Worm (Caenorhabditis elegans): ENCODE results near the gene fut-8.

fut-8 gene

ce11 chrV:5963696-5964095, 26.6 kb downstream of the fut-8 start, which contains the start of gene pcm-1:
TSS of gene pcm-1 (minus strand) at chrV:5963882.
- no peak for TF ChIP-seq pat-9 (tag; optimal IDR thresholded peaks at IDR 0.05)
- peak; percentile 14 for TF ChIP-seq unc-42 (tag; optimal IDR thresholded peaks at IDR 0.05)
- peak; percentile 20 for TF ChIP-seq nfya-1 (tag; optimal IDR thresholded peaks at IDR 0.05)

- TF ChIP-seq pros-1 (tag; optimal IDR thresholded peaks at IDR 0.05) (no peak), unc-42 (tag; optimal IDR thresholded peaks at IDR 0.05) (peak; percentile 59)
Observed at ce11 chrV:5963092-5963491, 27.2 kb downstream of the fut-8 start.

DNA sequence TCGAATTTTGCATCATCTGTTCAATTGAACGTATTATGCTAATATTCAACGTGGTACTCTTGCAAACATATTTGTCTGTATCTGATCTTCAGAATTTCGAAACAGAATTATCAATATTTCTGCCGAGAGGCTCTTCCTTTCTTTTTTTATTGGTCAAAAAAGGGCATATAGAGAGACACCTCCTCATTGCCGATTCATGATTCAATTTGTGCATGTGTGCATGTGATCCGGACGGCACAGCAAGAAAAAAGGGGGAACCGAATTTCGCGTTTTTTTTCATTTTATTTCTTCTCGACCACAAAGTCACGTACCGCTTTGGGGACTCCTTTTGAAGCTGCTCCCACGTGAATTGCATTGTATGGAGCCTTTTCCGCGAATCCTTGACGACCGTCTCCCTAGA, 28.8 kb downstream of the fut-8 start, which contains the start of gene mcp-1:
TSS of gene mcp-1 (plus strand) at position 292 of the 400 bp plus-strand sequence.
- TF ChIP-seq syd-9 (tag; optimal IDR thresholded peaks at IDR 0.05) (no peak), nhr-11 (tag; optimal IDR thresholded peaks at IDR 0.05) (no peak), F13H6.1 (tag; optimal IDR thresholded peaks at IDR 0.05) (no peak), unc-42 (tag; optimal IDR thresholded peaks at IDR 0.05) (peak; percentile 85), tbx-2 (tag; optimal IDR thresholded peaks at IDR 0.05) (no peak)

ce11 chrV:5955627-5956026, 34.7 kb downstream of the fut-8 start:
- TF ChIP-seq unc-42 (tag; optimal IDR thresholded peaks at IDR 0.05), result peak; percentile 74
- TF ChIP-seq nhr-232 (tag; optimal IDR thresholded peaks at IDR 0.05), result no peak

ce11 chrV:5954747-5955146, 35.5 kb downstream of the fut-8 start, which contains the start of gene M03F8.6:
TSS of gene M03F8.6 (minus strand) at chrV:5954847.
- TF ChIP-seq syd-9 (tag; optimal IDR thresholded peaks at IDR 0.05) (no peak), pag-3 (tag; optimal IDR thresholded peaks at IDR 0.05; ENCODE audit: borderline replicate concordance) (no peak), unc-42 (tag; optimal IDR thresholded peaks at IDR 0.05) (no peak), ama-1 (optimal IDR thresholded peaks at IDR 0.05) (no peak), lim-6 (tag; optimal IDR thresholded peaks at IDR 0.05) (no peak), ref-2 (tag; optimal IDR thresholded peaks at IDR 0.05) (no peak), ceh-48 (tag; optimal IDR thresholded peaks at IDR 0.05) (no peak), unc-3 (GFP tag; conservative IDR thresholded peaks at IDR 0.05) (no peak), unc-3 (tag; optimal IDR thresholded peaks at IDR 0.05) (no peak), ttx-3 (tag; optimal IDR thresholded peaks at IDR 0.05) (no peak), sdc-2 (tag; optimal IDR thresholded peaks at IDR 0.05) (no peak), pha-4 (tag; optimal IDR thresholded peaks at IDR 0.05) (no peak), eyg-1 (tag; optimal IDR thresholded peaks at IDR 0.05) (no peak), ztf-16 (tag; optimal IDR thresholded peaks at IDR 0.05) (no peak), unc-86 (tag; optimal IDR thresholded peaks at IDR 0.05) (no peak), ceh-30 (tag; optimal IDR thresholded peaks at IDR 0.05) (no peak), hlh-8 (tag; optimal IDR thresholded peaks at IDR 0.05) (no peak)

ce11 chrV:5953086-5953485, 37.2 kb downstream of the fut-8 start:
- peak; percentile 75 for TF ChIP-seq nfya-1 (tag; optimal IDR thresholded peaks at IDR 0.05)
- TF ChIP-seq pax-1 (tag; optimal IDR thresholded peaks at IDR 0.05), result no peak
- TF ChIP-seq ceh-30 (tag; optimal IDR thresholded peaks at IDR 0.05), result no peak

- TF ChIP-seq tbx-2 (tag; optimal IDR thresholded peaks at IDR 0.05), result no peak
Observed at ce11 chrV:5951133-5951532, 39.1 kb downstream of the fut-8 start, which contains the start of gene M03F8.1. TSS of gene M03F8.1 (plus strand) at chrV:5951433.

DNA sequence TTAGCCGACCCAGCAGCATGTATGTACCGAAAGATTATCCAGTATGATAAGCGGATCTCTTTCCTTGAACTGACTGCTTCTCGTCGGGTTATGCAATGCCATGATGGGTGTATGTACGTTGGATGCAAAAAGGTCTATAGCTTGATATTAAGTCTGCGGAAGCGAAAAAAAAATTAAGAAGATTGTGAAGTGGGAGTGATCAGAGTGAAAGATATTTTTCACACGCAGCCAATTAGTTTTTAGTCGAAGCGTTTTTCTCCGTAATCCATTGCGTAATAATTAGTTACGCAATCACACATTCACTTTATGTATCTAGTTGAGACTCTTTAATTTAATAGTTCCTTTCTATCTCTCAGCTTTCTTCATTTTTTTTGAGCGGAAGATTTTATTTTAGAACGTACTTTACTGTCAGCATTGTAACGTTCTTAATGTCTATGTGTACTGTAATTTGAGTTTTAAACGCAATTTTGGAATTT, 40.6 kb downstream of the fut-8 start:
- TF ChIP-seq unc-55 (GFP tag; optimal IDR thresholded peaks at IDR 0.05), result no peak
- TF ChIP-seq tbx-7 (tag; optimal IDR thresholded peaks at IDR 0.05), result no peak
- no peak for TF ChIP-seq ttx-3 (tag; optimal IDR thresholded peaks at IDR 0.05)
- TF ChIP-seq ref-2 (tag; optimal IDR thresholded peaks at IDR 0.05), result no peak
- TF ChIP-seq nhr-232 (tag; optimal IDR thresholded peaks at IDR 0.05), result no peak
- TF ChIP-seq sdc-2 (tag; optimal IDR thresholded peaks at IDR 0.05), result no peak
- no peak for TF ChIP-seq ceh-18 (tag; optimal IDR thresholded peaks at IDR 0.05)
- no peak for TF ChIP-seq dve-1 (tag; optimal IDR thresholded peaks at IDR 0.05)
- TF ChIP-seq ama-1 (optimal IDR thresholded peaks at IDR 0.05), result no peak
- no peak for TF ChIP-seq lin-11 (tag; optimal IDR thresholded peaks at IDR 0.05)
- TF ChIP-seq ceh-31 (tag; optimal IDR thresholded peaks at IDR 0.05), result no peak
- TF ChIP-seq F13H6.1 (tag; optimal IDR thresholded peaks at IDR 0.05), result no peak
